Fruit fly (Drosophila melanogaster) S2 (cell line): ENCODE data around the gene Cyt-c-p.

Source experiments
- CG8478 ChIP-seq: fragments of >200 bp; optimal IDR thresholded peaks from 2 replicates; lab custom pipeline; 2018
- CTCF ChIP-seq, 2 experiments: fragments of >200 bp; optimal IDR thresholded peaks; 2 replicates each; lab custom pipeline; 2018

DNA sequence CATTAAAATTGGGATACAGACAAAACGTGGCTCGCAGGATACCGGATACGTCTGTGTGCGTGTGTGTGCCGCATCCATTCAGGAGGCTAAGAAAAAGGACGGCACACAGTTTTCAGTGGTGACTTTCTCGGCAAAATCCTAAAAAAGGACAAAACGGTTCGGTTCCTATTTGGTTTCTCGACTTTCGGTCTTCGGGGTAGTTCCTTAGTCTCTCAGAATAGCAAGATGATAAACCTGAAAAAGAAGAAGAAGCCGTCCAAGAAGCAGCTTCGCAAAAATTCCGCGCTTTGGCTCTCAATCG lies 34.2 kb upstream of the Cyt-c-p start:
- TF ChIP-seq CG8478 (lab: Kevin White, UChicago): no peak
- TF ChIP-seq CTCF (optimal IDR thresholded peaks at IDR 0.05; lab: Kevin White, UChicago): peak in 1 of 2 experiments; percentile 18
